Worm (Caenorhabditis elegans): Measurements from ENCODE around the gene T26A8.3.

- no peak for TF ChIP-seq fkh-10 (GFP tag; optimal IDR thresholded peaks at IDR 0.05)
- TF ChIP-seq ceh-16 (tag; optimal IDR thresholded peaks at IDR 0.05), result no peak
- TF ChIP-seq ZK546.5 (tag; optimal IDR thresholded peaks at IDR 0.05), result no peak
- no peak for TF ChIP-seq ztf-4 (tag; optimal IDR thresholded peaks at IDR 0.05)
- no peak for TF ChIP-seq unc-62 (GFP tag; optimal IDR thresholded peaks at IDR 0.05)
- no peak for TF ChIP-seq nhr-237 (tag; optimal IDR thresholded peaks at IDR 0.05)
- TF ChIP-seq nhr-25 (tag; optimal IDR thresholded peaks at IDR 0.05), result no peak
- TF ChIP-seq pha-4 (tag; optimal IDR thresholded peaks at IDR 0.05), result no peak
- no peak for TF ChIP-seq aly-2 (tag; optimal IDR thresholded peaks at IDR 0.05)
- no peak for TF ChIP-seq unc-39 (tag; optimal IDR thresholded peaks at IDR 0.05)
- no peak for TF ChIP-seq nhr-12 (tag; optimal IDR thresholded peaks at IDR 0.05)
- TF ChIP-seq elt-1 (tag; optimal IDR thresholded peaks at IDR 0.05), result no peak
- no peak for TF ChIP-seq ama-1 (optimal IDR thresholded peaks at IDR 0.05)
- TF ChIP-seq egl-27 (tag; optimal IDR thresholded peaks at IDR 0.05), result no peak
Measured at ce11 chrIV:8464187-8464586, 37.8 kb upstream of the T26A8.3 start.
